Fruit fly (Drosophila melanogaster): ENCODE results near the gene CG31103.

DNA sequence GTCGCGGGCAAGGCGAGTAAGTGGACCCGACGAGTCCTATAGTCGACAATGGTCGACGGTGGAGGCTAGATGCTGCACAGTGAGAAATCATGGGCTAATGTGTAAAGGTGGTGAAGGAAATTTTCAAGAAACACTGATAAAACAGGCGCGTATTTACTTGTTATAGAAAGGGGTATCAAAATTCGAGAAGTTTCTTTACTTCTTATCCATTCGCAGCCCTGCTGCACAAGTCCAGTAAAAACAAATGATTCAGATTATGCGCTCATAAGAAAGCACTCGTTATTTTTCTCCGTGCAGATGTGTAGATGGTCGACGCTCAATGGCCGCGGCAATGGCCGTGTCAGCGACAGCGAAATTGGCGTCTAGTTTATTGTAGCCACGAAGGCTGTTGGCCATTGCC lies 42.6 kb upstream of the CG31103 start:
- TF ChIP-seq CG8478 (optimal IDR thresholded peaks at IDR 0.05) (no peak), CTCF (optimal IDR thresholded peaks at IDR 0.05) (no peak)

All from S2 (cell line).